Fruit fly (Drosophila melanogaster) whole organism, wandering third instar larva: Measurements from ENCODE around the gene Ilp8.

Experiments
- Abd-B ChIP-seq: fragments of >200 bp; optimal IDR thresholded peaks from 2 replicates; lab custom pipeline; 2017; ENCODE audit warnings: missing biosample characterization, missing genetic modification characterization
- CG32264 ChIP-seq: fragments of 200-800 bp; sonication (Bioruptor generic); optimal IDR thresholded peaks from 2 replicates; lab custom pipeline; 2016; ENCODE audit warnings: missing biosample characterization, missing genetic modification characterization
- CG9705 ChIP-seq: fragments of 200-800 bp; sonication (Bioruptor generic); optimal IDR thresholded peaks from 2 replicates; lab custom pipeline; 2018; ENCODE audit warnings: missing biosample characterization, mild to moderate bottlenecking, missing genetic modification characterization
- CrebA ChIP-seq: fragments of 200-800 bp; sonication (Bioruptor generic); optimal IDR thresholded peaks from 2 replicates; lab custom pipeline; 2016; ENCODE audit warnings: missing biosample characterization, mild to moderate bottlenecking, missing genetic modification characterization, borderline replicate concordance
- Dif ChIP-seq: fragments of 200-275, 200-300 bp; sonication (Bioruptor generic); optimal IDR thresholded peaks from 2 replicates; lab custom pipeline; 2018; ENCODE audit warnings: missing biosample characterization, missing genetic modification characterization; ENCODE audit not compliant: partially characterized antibody
- HLH106 ChIP-seq: fragments of 200-800 bp; optimal IDR thresholded peaks from 3 replicates; lab custom pipeline; 2019; ENCODE audit warnings: missing biosample characterization, mild to moderate bottlenecking, missing genetic modification characterization, moderate library complexity
- Hnf4 ChIP-seq: fragments of 200-800 bp; sonication (Bioruptor generic); optimal IDR thresholded peaks from 2 replicates; lab custom pipeline; 2016; ENCODE audit warnings: missing biosample characterization, mild to moderate bottlenecking, missing genetic modification characterization
- Jra ChIP-seq: sonication (Bioruptor generic); optimal IDR thresholded peaks from 2 replicates; lab custom pipeline; 2016; ENCODE audit warnings: missing biosample characterization, missing genetic modification characterization
- Mio ChIP-seq: sonication (Bioruptor generic); optimal IDR thresholded peaks from 2 replicates; lab custom pipeline; 2016; ENCODE audit warnings: missing biosample characterization, missing genetic modification characterization
- Myc ChIP-seq: fragments of >200 bp; optimal IDR thresholded peaks from 2 replicates; lab custom pipeline; 2017
- N ChIP-seq: fragments of >200 bp; optimal IDR thresholded peaks from 2 replicates; lab custom pipeline; 2018; ENCODE audit warnings: missing biosample characterization, missing external identifiers, missing genetic modification characterization
- OdsH ChIP-seq: fragments of 200-800 bp; sonication (Bioruptor generic); optimal IDR thresholded peaks from 2 replicates; lab custom pipeline; 2016; ENCODE audit warnings: missing biosample characterization, mild to moderate bottlenecking, missing genetic modification characterization
- Rel ChIP-seq, 2 experiments: fragments of 200-800 bp; sonication (Bioruptor generic) in 1 of 2; optimal IDR thresholded peaks; 2 replicates in 1 of 2; 3 replicates in 1 of 2; lab custom pipeline; 2016 to 2019; ENCODE audit warnings: mild to moderate bottlenecking in 2 of 2, missing biosample characterization in 2 of 2, missing genetic modification characterization in 2 of 2, moderate library complexity in 1 of 2
- Sp1 ChIP-seq: fragments of 200-800 bp; sonication (Bioruptor generic); optimal IDR thresholded peaks from 3 replicates; lab custom pipeline; 2019; ENCODE audit warnings: missing biosample characterization, mild to moderate bottlenecking, missing genetic modification characterization, moderate library complexity
- Vsx2 ChIP-seq: fragments of 200-300, 225-300 bp; sonication (Bioruptor generic); optimal IDR thresholded peaks from 2 replicates; lab custom pipeline; 2018; ENCODE audit warnings: missing biosample characterization, missing genetic modification characterization; ENCODE audit not compliant: partially characterized antibody
- br ChIP-seq: fragments of 200-800 bp; sonication (Bioruptor generic); optimal IDR thresholded peaks from 2 replicates; lab custom pipeline; 2016; ENCODE audit warnings: missing biosample characterization, missing genetic modification characterization
- dl ChIP-seq, 2 experiments: fragments of 175-275, 200-275 bp in 1 of 2; fragments of 200-275 bp in 1 of 2; sonication (Bioruptor generic); optimal IDR thresholded peaks; lab custom pipeline; 2018; ENCODE audit warnings: mild to moderate bottlenecking in 2 of 2, missing biosample characterization in 2 of 2, missing genetic modification characterization in 2 of 2, moderate library complexity in 2 of 2; ENCODE audit not compliant: partially characterized antibody in 2 of 2, insufficient read depth in 1 of 2
- dmrt93B ChIP-seq: fragments of 200-800 bp; sonication (Bioruptor generic); optimal IDR thresholded peaks from 2 replicates; lab custom pipeline; 2018; ENCODE audit warnings: missing biosample characterization, mild to moderate bottlenecking, missing genetic modification characterization
- ey ChIP-seq: fragments of 200-800 bp; sonication (Bioruptor generic); optimal IDR thresholded peaks from 2 replicates; lab custom pipeline; 2016; ENCODE audit warnings: missing biosample characterization, missing genetic modification characterization
- foxo ChIP-seq, 2 experiments: fragments of 200-800 bp; sonication (Bioruptor generic); optimal IDR thresholded peaks; 2 replicates in 1 of 2; 3 replicates in 1 of 2; lab custom pipeline; 2016 to 2017; ENCODE audit warnings: missing biosample characterization in 2 of 2, missing genetic modification characterization in 2 of 2
- fru ChIP-seq: fragments of 200-800 bp; sonication (Bioruptor generic); optimal IDR thresholded peaks from 3 replicates; lab custom pipeline; 2016; ENCODE audit warnings: missing biosample characterization, mild to moderate bottlenecking, missing genetic modification characterization
- h ChIP-seq: fragments of 200-800 bp; sonication (Bioruptor generic); optimal IDR thresholded peaks from 3 replicates; lab custom pipeline; 2016; ENCODE audit warnings: missing biosample characterization, mild to moderate bottlenecking, missing genetic modification characterization
- jim ChIP-seq: fragments of 175-275, 200-325 bp; sonication (Bioruptor generic); optimal IDR thresholded peaks from 2 replicates; lab custom pipeline; 2016; ENCODE audit warnings: missing biosample characterization, mild to moderate bottlenecking, missing genetic modification characterization
- lola ChIP-seq: fragments of >200 bp; optimal IDR thresholded peaks from 2 replicates; lab custom pipeline; 2017; ENCODE audit warnings: missing biosample characterization, missing genetic modification characterization
- pan ChIP-seq: fragments of >200 bp; optimal IDR thresholded peaks from 2 replicates; lab custom pipeline; 2017
- psq ChIP-seq: fragments of 200-800 bp; sonication (Bioruptor generic); optimal IDR thresholded peaks from 3 replicates; lab custom pipeline; 2017; ENCODE audit warnings: missing biosample characterization, mild to moderate bottlenecking, missing genetic modification characterization, moderate library complexity
- rgr ChIP-seq: fragments of 200-800 bp; sonication (Bioruptor generic); optimal IDR thresholded peaks from 3 replicates; lab custom pipeline; 2016; ENCODE audit warnings: missing biosample characterization, mild to moderate bottlenecking, missing genetic modification characterization
- sage ChIP-seq: fragments of 200-800 bp; sonication (Bioruptor generic); optimal IDR thresholded peaks from 2 replicates; lab custom pipeline; 2016; ENCODE audit warnings: missing biosample characterization, mild to moderate bottlenecking, missing genetic modification characterization
- sv ChIP-seq: fragments of 200-800 bp; sonication (Bioruptor generic); optimal IDR thresholded peaks from 3 replicates; lab custom pipeline; 2016; ENCODE audit warnings: missing biosample characterization, missing genetic modification characterization
- tai ChIP-seq: sonication (Bioruptor generic); optimal IDR thresholded peaks from 2 replicates; lab custom pipeline; 2016; ENCODE audit warnings: missing biosample characterization, missing genetic modification characterization
- usp ChIP-seq: fragments of >200 bp; optimal IDR thresholded peaks from 2 replicates; lab custom pipeline; 2017; ENCODE audit warnings: missing biosample characterization, missing genetic modification characterization
- woc ChIP-seq: sonication (Bioruptor generic); optimal IDR thresholded peaks from 2 replicates; lab custom pipeline; 2016; ENCODE audit warnings: missing biosample characterization, mild to moderate bottlenecking, missing genetic modification characterization

Ilp8 gene

dm6 chr3L:16985578-16985977 lies 46.3 kb downstream of the Ilp8 start:
- TF ChIP-seq woc = no peak
- no peak for TF ChIP-seq Mio (GFP tag; lab: Kevin White, UChicago)
- no peak for TF ChIP-seq psq (GFP tag; lab: Kevin White, UChicago)
- TF ChIP-seq dmrt93B (GFP tag; lab: Kevin White, UChicago) = no peak
- TF ChIP-seq lola (GFP tag; lab: Kevin White, UChicago) = no peak
- no peak for TF ChIP-seq tai (GFP tag; lab: Kevin White, UChicago)
- no peak for TF ChIP-seq Abd-B
- no peak for TF ChIP-seq sv (GFP tag; lab: Kevin White, UChicago)
- TF ChIP-seq Rel (GFP tag; optimal IDR thresholded peaks at IDR 0.05; lab: Kevin White, UChicago) = no peak
- peak; percentile 99 for TF ChIP-seq Rel (tag; optimal IDR thresholded peaks at IDR 0.05; lab: Kevin White, UChicago)
- TF ChIP-seq Myc (lab: Kevin White, UChicago) = peak; percentile 54
- TF ChIP-seq ey (GFP tag; lab: Kevin White, UChicago) = no peak
- TF ChIP-seq dl (GFP tag; optimal IDR thresholded peaks at IDR 0.05; lab: Kevin White, UChicago; ENCODE audit: insufficient read depth in 1 of 2, partially characterized antibody in 2 of 2) = no peak
- TF ChIP-seq Hnf4 (GFP tag; lab: Kevin White, UChicago) = no peak
- no peak for TF ChIP-seq HLH106 (tag; lab: Kevin White, UChicago)
- TF ChIP-seq Sp1 = no peak
- no peak for TF ChIP-seq pan (lab: Kevin White, UChicago)
- no peak for TF ChIP-seq Dif (GFP tag; lab: Kevin White, UChicago)
- TF ChIP-seq Jra = no peak
- no peak for TF ChIP-seq OdsH (GFP tag; lab: Kevin White, UChicago)
- no peak for TF ChIP-seq CrebA
- peak; percentile 41 for TF ChIP-seq Vsx2 (GFP tag; lab: Kevin White, UChicago)
- TF ChIP-seq, all 38 proteins: peak for 3

DNA sequence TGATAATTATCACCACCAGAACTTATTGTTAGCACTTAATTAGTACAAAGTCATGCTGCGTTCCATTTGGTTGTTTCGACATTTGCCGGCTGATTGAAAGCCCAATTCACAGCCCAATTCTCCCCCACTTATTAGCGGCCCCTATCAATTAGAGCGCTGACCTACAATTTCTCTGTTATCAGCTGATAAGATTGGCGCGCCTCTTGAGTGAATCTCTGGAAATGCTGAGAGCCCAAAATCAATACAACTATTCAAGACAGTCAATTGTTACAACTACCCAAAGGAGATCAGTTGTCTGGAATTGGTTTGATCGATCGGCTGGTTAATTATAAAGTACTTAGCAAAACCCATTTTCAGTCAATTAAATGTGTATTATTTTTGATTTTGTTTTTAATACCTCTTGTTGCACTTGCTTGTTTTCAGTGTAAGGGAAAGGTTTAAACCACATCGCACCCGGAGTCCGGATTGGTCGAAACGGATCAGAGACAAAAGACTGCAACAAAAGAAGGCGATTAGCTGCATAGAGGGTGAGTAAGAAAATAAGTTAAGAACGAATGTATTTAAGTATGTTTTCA lies 47.0 kb downstream of the Ilp8 start:
- TF ChIP-seq foxo (GFP tag; optimal IDR thresholded peaks at IDR 0.05; lab: Kevin White, UChicago) (no peak), usp (GFP tag; lab: Kevin White, UChicago) (no peak), jim (GFP tag; lab: Kevin White, UChicago) (no peak)
- TF ChIP-seq, all 38 proteins: peak for 0

- peak; percentile 14 for TF ChIP-seq h (GFP tag; lab: Kevin White, UChicago)
- no peak for TF ChIP-seq tai (GFP tag; lab: Kevin White, UChicago)
- TF ChIP-seq woc = no peak
- TF ChIP-seq N (GFP tag; lab: Kevin White, UChicago) = no peak
- no peak for TF ChIP-seq Rel (GFP tag; optimal IDR thresholded peaks at IDR 0.05; lab: Kevin White, UChicago)
- peak; percentile 71 for TF ChIP-seq Rel (tag; optimal IDR thresholded peaks at IDR 0.05; lab: Kevin White, UChicago)
- no peak for TF ChIP-seq fru
- no peak for TF ChIP-seq OdsH (GFP tag; lab: Kevin White, UChicago)
- peak; percentile 66 for TF ChIP-seq CrebA
- peak; percentile 20 for TF ChIP-seq sage (GFP tag; lab: Kevin White, UChicago)
- no peak for TF ChIP-seq Vsx2 (GFP tag; lab: Kevin White, UChicago)
- no peak for TF ChIP-seq CG32264 (GFP tag; lab: Kevin White, UChicago)
Observed at dm6 chr3L:16984042-16984441, 47.8 kb downstream of the Ilp8 start.

DNA sequence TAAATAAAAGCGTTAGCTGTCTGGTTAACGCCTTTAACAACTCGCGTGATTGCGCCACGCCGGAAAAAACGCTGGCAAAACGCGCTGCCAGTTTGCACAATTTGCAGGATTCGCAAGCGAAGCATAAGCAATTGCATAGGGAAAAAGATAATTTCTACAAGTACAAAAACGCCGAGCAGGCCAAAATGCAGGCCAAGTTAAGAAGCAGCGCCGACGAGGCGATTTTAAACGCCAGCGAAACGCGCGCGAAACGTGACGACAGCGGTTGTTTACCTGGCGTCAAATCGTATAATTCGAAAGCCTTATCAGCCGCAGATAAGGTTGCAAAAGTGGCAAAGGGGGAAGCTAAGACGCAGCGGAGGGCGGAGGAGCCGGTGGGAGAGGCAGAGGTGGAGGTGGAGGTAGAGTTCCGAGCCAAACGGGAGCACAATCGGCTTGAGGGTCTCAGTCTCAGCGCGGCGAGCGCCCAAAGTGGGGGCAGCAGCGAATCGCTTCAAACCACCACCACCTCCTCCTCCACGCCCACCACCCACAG lies 50.7 kb downstream of the Ilp8 start:
- no peak for TF ChIP-seq lola (GFP tag; lab: Kevin White, UChicago)
- TF ChIP-seq br = peak; percentile 51
- no peak for TF ChIP-seq sv (GFP tag; lab: Kevin White, UChicago)
- TF ChIP-seq Sp1 = peak; percentile 20
- TF ChIP-seq Rel (GFP tag; optimal IDR thresholded peaks at IDR 0.05; lab: Kevin White, UChicago) = no peak
- TF ChIP-seq Rel (tag; optimal IDR thresholded peaks at IDR 0.05; lab: Kevin White, UChicago) = peak; percentile 35
- TF ChIP-seq CrebA = no peak
- TF ChIP-seq OdsH (GFP tag; lab: Kevin White, UChicago) = peak; percentile 3
- no peak for TF ChIP-seq CG9705
- TF ChIP-seq rgr = peak; percentile 12
- no peak for TF ChIP-seq Mio (GFP tag; lab: Kevin White, UChicago)
- no peak for TF ChIP-seq Dif (GFP tag; lab: Kevin White, UChicago)
- TF ChIP-seq foxo (GFP tag; optimal IDR thresholded peaks at IDR 0.05; lab: Kevin White, UChicago) = peak in 1 of 2 experiments; percentile 35
- TF ChIP-seq Myc (lab: Kevin White, UChicago) = peak; percentile 81
- TF ChIP-seq h (GFP tag; lab: Kevin White, UChicago) = peak; percentile 73
- TF ChIP-seq fru = no peak
- no peak for TF ChIP-seq HLH106 (tag; lab: Kevin White, UChicago)
